Worm (Caenorhabditis elegans) whole organism, L1 larva: Measurements from ENCODE around the gene F56C9.6.
A peak's percentile ranks its signal among the peaks of the same experiment; 100 is the strongest.

Experiments
- F16B12.6 ChIP-seq: fragments of 150-350 bp; optimal IDR thresholded peaks from 2 replicates; lab custom pipeline; 2014; ENCODE audit warnings: missing biosample characterization, missing genetic modification characterization
- aly-2 ChIP-seq: fragments of 150-350 bp; optimal IDR thresholded peaks from 2 replicates; lab custom pipeline; 2014; ENCODE audit warnings: missing biosample characterization, missing genetic modification characterization
- ama-1 ChIP-seq: fragments of 150-350 bp; optimal IDR thresholded peaks from 2 replicates; lab custom pipeline; 2014
- ceh-8 ChIP-seq: fragments of 200-800 bp; sonication (Bioruptor generic); optimal IDR thresholded peaks from 2 replicates; lab custom pipeline; 2018; ENCODE audit warnings: mild to moderate bottlenecking, missing genetic modification characterization, moderate library complexity, missing compliant biosample characterization
- ceh-82 ChIP-seq, 3 experiments: fragments of 150-350 bp in 1 of 3; sonication (generic microtip) in 2 of 3; optimal IDR thresholded peaks; 2 replicates each; lab custom pipeline; 2014 to 2017; ENCODE audit warnings: missing biosample characterization in 3 of 3, missing genetic modification characterization in 3 of 3
- ces-1 ChIP-seq: fragments of 150-350 bp; optimal IDR thresholded peaks from 2 replicates; lab custom pipeline; 2014; ENCODE audit warnings: missing biosample characterization, missing genetic modification reagents, missing genetic modification characterization
- egl-13 ChIP-seq: sonication (generic microtip); optimal IDR thresholded peaks from 2 replicates; lab custom pipeline; 2016; ENCODE audit warnings: missing genotype, missing genetic modification reagents, missing genetic modification characterization, missing compliant biosample characterization
- egl-27 ChIP-seq, 2 experiments: fragments of 150-350 bp in 1 of 2; sonication (generic microtip); optimal IDR thresholded peaks; 3 replicates each; lab custom pipeline; 2017 to 2018; ENCODE audit warnings: missing biosample characterization in 2 of 2, missing genetic modification characterization in 2 of 2, missing genetic modification reagents in 2 of 2
- elt-2 ChIP-seq: sonication (generic microtip); optimal IDR thresholded peaks from 2 replicates; lab custom pipeline; 2016; ENCODE audit warnings: missing genetic modification characterization, mild to moderate bottlenecking, inconsistent platforms, missing compliant biosample characterization, missing genetic modification reagents
- elt-3 ChIP-seq, 6 experiments: fragments of 150-350 bp in 1 of 6; sonication (generic microtip); optimal IDR thresholded peaks; 2 replicates each; lab custom pipeline; 2017 to 2018; ENCODE audit warnings: missing biosample characterization in 6 of 6, missing genetic modification characterization in 6 of 6, inconsistent platforms in 1 of 6
- fkh-10 ChIP-seq: sonication (generic microtip); optimal IDR thresholded peaks from 2 replicates; lab custom pipeline; 2017; ENCODE audit warnings: missing biosample characterization, missing genetic modification reagents, missing genetic modification characterization
- fkh-8 ChIP-seq: sonication (generic microtip); optimal IDR thresholded peaks from 2 replicates; lab custom pipeline; 2016; ENCODE audit warnings: mild to moderate bottlenecking, missing genetic modification characterization, missing compliant biosample characterization
- fos-1 ChIP-seq: fragments of 150-350 bp; optimal IDR thresholded peaks from 2 replicates; lab custom pipeline; 2014; ENCODE audit warnings: missing biosample characterization, missing genetic modification characterization
- hlh-17 ChIP-seq: fragments of 200-800 bp; sonication (Bioruptor generic); optimal IDR thresholded peaks from 2 replicates; lab custom pipeline; 2018; ENCODE audit warnings: missing genetic modification characterization, mild to moderate bottlenecking, missing compliant biosample characterization, moderate library complexity, borderline replicate concordance
- hpl-2 ChIP-seq: fragments of 150-350 bp; optimal IDR thresholded peaks from 2 replicates; lab custom pipeline; 2014; ENCODE audit warnings: missing biosample characterization, missing genetic modification reagents, missing genetic modification characterization
- irx-1 ChIP-seq: sonication (generic microtip); optimal IDR thresholded peaks from 2 replicates; lab custom pipeline; 2016; ENCODE audit warnings: missing genetic modification characterization, missing compliant biosample characterization
- jun-1 ChIP-seq: fragments of 150-350 bp; optimal IDR thresholded peaks from 2 replicates; lab custom pipeline; 2014; ENCODE audit warnings: missing biosample characterization, missing genetic modification reagents, missing genetic modification characterization
- lin-13 ChIP-seq: fragments of 150-350 bp; optimal IDR thresholded peaks from 2 replicates; lab custom pipeline; 2014; ENCODE audit warnings: missing biosample characterization, missing genetic modification reagents, missing genetic modification characterization
- lin-14 ChIP-seq: fragments of 200-800 bp; sonication (Bioruptor generic); optimal IDR thresholded peaks from 2 replicates; lab custom pipeline; 2018; ENCODE audit warnings: mild to moderate bottlenecking, missing genetic modification characterization, moderate library complexity, missing compliant biosample characterization
- lin-15B ChIP-seq: fragments of 150-350 bp; sonication (generic microtip); optimal IDR thresholded peaks from 3 replicates; lab custom pipeline; 2014; ENCODE audit warnings: missing biosample characterization, missing genetic modification characterization
- lin-35 ChIP-seq, 2 experiments: fragments of 150-350 bp; optimal IDR thresholded peaks; 2 replicates each; lab custom pipeline; 2014; ENCODE audit warnings: missing biosample characterization in 2 of 2, missing genetic modification characterization in 2 of 2, missing genetic modification reagents in 2 of 2
- mab-9 ChIP-seq: fragments of 200-800 bp; sonication (Bioruptor generic); IDR thresholded peaks from 2 replicates; pipeline ENCODE4 v1.3.6; 2022; ENCODE audit warnings: missing genetic modification reagents, missing genetic modification characterization, missing compliant biosample characterization
- nhr-12 ChIP-seq: sonication (generic microtip); optimal IDR thresholded peaks from 2 replicates; lab custom pipeline; 2017; ENCODE audit warnings: missing biosample characterization, missing genetic modification characterization
- nhr-19 ChIP-seq: fragments of 200-800 bp; sonication (Bioruptor generic); conservative IDR thresholded peaks from 2 replicates; pipeline ENCODE4 v1.3.6; 2022; ENCODE audit warnings: missing genetic modification characterization, missing compliant biosample characterization
- nhr-20 ChIP-seq: sonication (generic microtip); optimal IDR thresholded peaks from 2 replicates; lab custom pipeline; 2016; ENCODE audit warnings: mild to moderate bottlenecking, missing genetic modification characterization, missing compliant biosample characterization
- nhr-28 ChIP-seq: fragments of 150-350 bp; optimal IDR thresholded peaks from 2 replicates; lab custom pipeline; 2014; ENCODE audit warnings: missing biosample characterization, missing genetic modification characterization
- nhr-47 ChIP-seq: sonication (generic microtip); optimal IDR thresholded peaks from 2 replicates; lab custom pipeline; 2016; ENCODE audit warnings: mild to moderate bottlenecking, missing genetic modification characterization, moderate library complexity, missing compliant biosample characterization
- nhr-71 ChIP-seq: sonication (generic microtip); optimal IDR thresholded peaks from 2 replicates; lab custom pipeline; 2016; ENCODE audit warnings: mild to moderate bottlenecking, missing genetic modification characterization, moderate library complexity, missing compliant biosample characterization
- nhr-76 ChIP-seq: sonication (generic microtip); optimal IDR thresholded peaks from 2 replicates; lab custom pipeline; 2017; ENCODE audit warnings: missing biosample characterization, missing genetic modification characterization
- nhr-77 ChIP-seq: fragments of 150-350 bp; optimal IDR thresholded peaks from 2 replicates; lab custom pipeline; 2014; ENCODE audit warnings: missing biosample characterization, missing genetic modification characterization
- nhr-84 ChIP-seq: sonication (generic microtip); optimal IDR thresholded peaks from 2 replicates; lab custom pipeline; 2017; ENCODE audit warnings: missing biosample characterization, missing genetic modification characterization
- nhr-90 ChIP-seq: sonication (generic microtip); optimal IDR thresholded peaks from 2 replicates; lab custom pipeline; 2016; ENCODE audit warnings: mild to moderate bottlenecking, missing genetic modification characterization, missing compliant biosample characterization; ENCODE audit not compliant: poor library complexity
- pag-3 ChIP-seq: sonication (generic microtip); optimal IDR thresholded peaks from 2 replicates; lab custom pipeline; 2017; ENCODE audit warnings: missing genetic modification characterization, mild to moderate bottlenecking, missing compliant biosample characterization, antibody characterized with exemption, borderline replicate concordance; ENCODE audit not compliant: insufficient read depth
- pax-3 ChIP-seq: fragments of 200-800 bp; sonication (Bioruptor generic); optimal IDR thresholded peaks from 2 replicates; lab custom pipeline; 2018; ENCODE audit warnings: mild to moderate bottlenecking, missing genetic modification characterization, moderate library complexity, missing compliant biosample characterization
- pqm-1 ChIP-seq: sonication (generic microtip); optimal IDR thresholded peaks from 3 replicates; lab custom pipeline; 2017; ENCODE audit warnings: missing biosample characterization, missing genetic modification characterization
- rnt-1 ChIP-seq: sonication (generic microtip); optimal IDR thresholded peaks from 2 replicates; lab custom pipeline; 2016; ENCODE audit warnings: mild to moderate bottlenecking, missing genetic modification characterization, moderate library complexity, missing compliant biosample characterization
- snu-23 ChIP-seq: sonication (generic microtip); optimal IDR thresholded peaks from 2 replicates; lab custom pipeline; 2016; ENCODE audit warnings: missing genetic modification characterization, missing compliant biosample characterization
- sox-4 ChIP-seq: sonication (generic microtip); optimal IDR thresholded peaks from 2 replicates; lab custom pipeline; 2016; ENCODE audit warnings: missing genetic modification characterization, missing compliant biosample characterization
- tlp-1 ChIP-seq: fragments of 150-350 bp; optimal IDR thresholded peaks from 2 replicates; lab custom pipeline; 2014; ENCODE audit warnings: missing biosample characterization, missing genetic modification characterization
- unc-130 ChIP-seq: fragments of 150-350 bp; optimal IDR thresholded peaks from 2 replicates; lab custom pipeline; 2017; ENCODE audit warnings: missing biosample characterization, missing genetic modification characterization, inconsistent platforms
- unc-30 ChIP-seq: sonication (generic microtip); optimal IDR thresholded peaks from 2 replicates; lab custom pipeline; 2017; ENCODE audit warnings: missing biosample characterization, missing genetic modification characterization
- unc-86 ChIP-seq: sonication (generic microtip); optimal IDR thresholded peaks from 2 replicates; lab custom pipeline; 2016; ENCODE audit warnings: missing genetic modification characterization, missing compliant biosample characterization
- unc-98 ChIP-seq: fragments of 200-800 bp; sonication (Bioruptor generic); IDR thresholded peaks from 2 replicates; pipeline ENCODE4 v1.3.6; 2022; ENCODE audit warnings: missing genetic modification characterization, missing compliant biosample characterization
- vab-15 ChIP-seq: sonication (generic microtip); optimal IDR thresholded peaks from 2 replicates; lab custom pipeline; 2017; ENCODE audit warnings: missing genotype, mild to moderate bottlenecking, missing genetic modification characterization, missing compliant biosample characterization
- zag-1 ChIP-seq: fragments of 150-350 bp; optimal IDR thresholded peaks from 2 replicates; lab custom pipeline; 2014; ENCODE audit warnings: missing biosample characterization, missing genetic modification characterization
- zip-4 ChIP-seq: fragments of 200-800 bp; sonication (Bioruptor generic); optimal IDR thresholded peaks from 2 replicates; lab custom pipeline; 2018; ENCODE audit warnings: mild to moderate bottlenecking, missing genetic modification characterization, moderate library complexity, missing compliant biosample characterization
- ztf-11 ChIP-seq, 2 experiments: sonication (generic microtip); optimal IDR thresholded peaks; 2 replicates each; lab custom pipeline; 2016 to 2017; ENCODE audit warnings: missing genetic modification characterization in 2 of 2, missing biosample characterization in 1 of 2, missing compliant biosample characterization in 1 of 2
- ztf-4 ChIP-seq: fragments of 150-350 bp; optimal IDR thresholded peaks from 2 replicates; lab custom pipeline; 2014; ENCODE audit warnings: missing biosample characterization, missing genetic modification characterization

F56C9.6 gene

DNA sequence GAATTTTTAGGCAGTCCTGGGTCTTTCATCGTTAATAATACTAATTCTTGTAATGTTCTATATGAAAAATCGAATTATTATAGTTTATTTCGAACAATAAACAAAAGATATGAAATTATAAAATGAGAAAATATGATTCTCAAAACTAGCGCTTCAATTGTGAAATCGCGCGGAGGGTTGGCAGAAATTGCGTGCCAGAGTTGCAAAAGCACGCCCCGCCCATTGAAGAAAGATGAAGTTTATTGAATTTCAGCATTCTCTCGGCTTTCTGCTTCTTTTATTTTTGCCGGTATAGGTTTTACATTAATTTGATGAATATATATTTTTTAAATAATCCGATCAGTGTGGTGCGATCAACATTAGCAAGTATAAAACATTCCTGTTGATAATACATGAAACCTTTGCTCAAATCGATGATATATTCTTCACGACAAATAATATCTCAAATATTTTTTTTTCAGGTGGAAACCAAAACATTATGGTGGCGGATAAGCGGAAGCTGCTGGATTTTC is 48.5 kb upstream of the F56C9.6 start, which contains the start of the genes eco-1 and hmgr-1 (continued):
- TF ChIP-seq lin-15B (tag; lab: Kevin White, UChicago) (peak; percentile 16), tlp-1 (tag; lab: Kevin White, UChicago) (no peak), F16B12.6 (peak; percentile 42), ceh-82 (tag; optimal IDR thresholded peaks at IDR 0.05; lab: Kevin White, UChicago) (peak in 2 of 3 experiments; percentile 3 to 26), pax-3 (tag; lab: Kevin White, UChicago) (no peak), fos-1 (tag; lab: Kevin White, UChicago) (no peak), irx-1 (tag; lab: Kevin White, UChicago) (no peak)

ce11 chrIII:7358627-7359026 is 48.1 kb upstream of the F56C9.6 start:
- no peak for TF ChIP-seq ceh-82 (tag; optimal IDR thresholded peaks at IDR 0.05; lab: Kevin White, UChicago)
- TF ChIP-seq snu-23 (GFP tag; lab: Kevin White, UChicago), result peak; percentile 17
- TF ChIP-seq nhr-20 (tag; lab: Kevin White, UChicago), result peak; percentile 58
- TF ChIP-seq elt-3 (tag; optimal IDR thresholded peaks at IDR 0.05; lab: Kevin White, UChicago), result peak in 1 of 6 experiments; percentile 20
- peak; percentile 56 for TF ChIP-seq lin-14 (GFP tag; lab: Kevin White, UChicago)
- TF ChIP-seq, all 84 proteins: peak for 4

DNA sequence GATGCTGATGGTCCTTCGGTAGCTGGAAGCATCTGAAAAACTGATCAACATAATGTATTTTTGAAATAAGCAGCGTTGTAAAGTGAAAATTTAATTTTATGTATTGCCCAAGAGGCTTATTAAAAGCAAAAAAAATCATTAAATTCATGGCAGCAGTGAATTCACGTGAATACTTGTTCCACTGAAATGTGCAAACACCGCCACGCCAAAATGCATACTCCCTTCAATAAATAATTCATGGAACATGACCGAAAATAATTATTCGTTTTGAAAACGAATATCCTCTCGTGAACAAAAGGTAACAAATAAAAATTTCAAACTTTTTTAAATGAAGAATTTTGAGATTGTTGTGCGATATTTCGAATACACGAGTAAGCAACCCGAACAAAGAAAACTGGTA is 46.8 kb upstream of the F56C9.6 start, which contains the start of gene F08F8.10:
TSS of gene F08F8.10 (minus strand) at position 38 of the 400 bp plus-strand sequence.
- TF ChIP-seq pqm-1 (tag; lab: Kevin White, UChicago) (no peak), ceh-82 (tag; optimal IDR thresholded peaks at IDR 0.05; lab: Kevin White, UChicago) (peak in 1 of 3 experiments; percentile 18), unc-30 (tag; lab: Kevin White, UChicago) (no peak), zip-4 (no peak), rnt-1 (tag; lab: Kevin White, UChicago) (peak; percentile 23), unc-98 (GFP tag; lab: Robert Waterston, UW) (no peak), zag-1 (tag; lab: Kevin White, UChicago) (no peak), ztf-11 (tag; optimal IDR thresholded peaks at IDR 0.05; lab: Kevin White, UChicago) (no peak), nhr-76 (tag; lab: Kevin White, UChicago) (no peak), nhr-77 (tag; lab: Kevin White, UChicago) (no peak), F16B12.6 (peak; percentile 92), nhr-28 (tag; lab: Kevin White, UChicago) (no peak), vab-15 (tag; lab: Kevin White, UChicago) (no peak), lin-13 (GFP tag; lab: Kevin White, UChicago) (no peak), ceh-8 (GFP tag; lab: Kevin White, UChicago) (no peak), unc-86 (peak; percentile 92), elt-3 (tag; optimal IDR thresholded peaks at IDR 0.05; lab: Kevin White, UChicago) (peak in 1 of 6 experiments; percentile 1), fkh-10 (GFP tag; lab: Kevin White, UChicago) (no peak), mab-9 (GFP tag; lab: Robert Waterston, UW) (no peak), nhr-90 (tag; lab: Kevin White, UChicago) (no peak), elt-2 (tag; lab: Kevin White, UChicago) (no peak), sox-4 (tag; lab: Kevin White, UChicago) (no peak), egl-13 (no peak), aly-2 (tag; lab: Kevin White, UChicago) (no peak), hpl-2 (GFP tag; lab: Kevin White, UChicago) (no peak), hlh-17 (GFP tag; lab: Kevin White, UChicago) (no peak), nhr-84 (tag; lab: Kevin White, UChicago) (no peak), lin-35 (GFP tag; optimal IDR thresholded peaks at IDR 0.05; lab: Kevin White, UChicago) (peak; percentile 64 to 68), ztf-4 (tag; lab: Kevin White, UChicago) (no peak), nhr-47 (tag; lab: Kevin White, UChicago) (peak; percentile 35), tlp-1 (tag; lab: Kevin White, UChicago) (no peak), egl-27 (tag; optimal IDR thresholded peaks at IDR 0.05; lab: Kevin White, UChicago) (no peak), ama-1 (no peak), fkh-8 (tag; lab: Kevin White, UChicago) (no peak), nhr-71 (peak; percentile 56), nhr-19 (GFP tag; lab: Robert Waterston, UW) (no peak), ces-1 (GFP tag; lab: Kevin White, UChicago) (no peak), jun-1 (no peak), pag-3 (tag; lab: Kevin White, UChicago) (no peak), nhr-12 (tag; lab: Kevin White, UChicago) (no peak), unc-130 (peak; percentile 33)
